Worm (Caenorhabditis elegans) whole organism, L3 larva: ENCODE measurements around the gene C23H3.5.

Experiments
- aly-2 ChIP-seq: fragments of 150-350 bp; optimal IDR thresholded peaks from 2 replicates; lab custom pipeline; 2014; ENCODE audit warnings: missing biosample characterization, missing genetic modification characterization
- ama-1 ChIP-seq: fragments of 150-350 bp; optimal IDR thresholded peaks from 2 replicates; lab custom pipeline; 2018
- ceh-82 ChIP-seq: fragments of 150-350 bp; optimal IDR thresholded peaks from 2 replicates; lab custom pipeline; 2014; ENCODE audit warnings: missing biosample characterization, missing genetic modification characterization
- egl-27 ChIP-seq: sonication (generic microtip); optimal IDR thresholded peaks from 4 replicates; lab custom pipeline; 2017; ENCODE audit warnings: missing biosample characterization, missing genetic modification reagents, missing genetic modification characterization
- nhr-12 ChIP-seq: fragments of 150-350 bp; optimal IDR thresholded peaks from 2 replicates; lab custom pipeline; 2014; ENCODE audit warnings: missing biosample characterization, missing genetic modification characterization
- pha-4 ChIP-seq: fragments of 150-350 bp; optimal IDR thresholded peaks from 2 replicates; lab custom pipeline; 2014; ENCODE audit warnings: missing biosample characterization, missing genetic modification reagents, missing genetic modification characterization
- skn-1 ChIP-seq: fragments of 150-350 bp; optimal IDR thresholded peaks from 2 replicates; lab custom pipeline; 2014; ENCODE audit warnings: missing biosample characterization, missing genetic modification characterization
- snpc-4 ChIP-seq: fragments of 150-350 bp; optimal IDR thresholded peaks from 2 replicates; lab custom pipeline; 2014; ENCODE audit warnings: missing biosample characterization, missing genetic modification characterization
- unc-62 ChIP-seq: fragments of 150-350 bp; sonication (generic microtip); optimal IDR thresholded peaks from 4 replicates; lab custom pipeline; 2014; ENCODE audit warnings: missing biosample characterization, missing genetic modification reagents, missing genetic modification characterization
- ztf-11 ChIP-seq: fragments of 150-350 bp; optimal IDR thresholded peaks from 2 replicates; lab custom pipeline; 2014; ENCODE audit warnings: missing biosample characterization, missing genetic modification characterization

DNA sequence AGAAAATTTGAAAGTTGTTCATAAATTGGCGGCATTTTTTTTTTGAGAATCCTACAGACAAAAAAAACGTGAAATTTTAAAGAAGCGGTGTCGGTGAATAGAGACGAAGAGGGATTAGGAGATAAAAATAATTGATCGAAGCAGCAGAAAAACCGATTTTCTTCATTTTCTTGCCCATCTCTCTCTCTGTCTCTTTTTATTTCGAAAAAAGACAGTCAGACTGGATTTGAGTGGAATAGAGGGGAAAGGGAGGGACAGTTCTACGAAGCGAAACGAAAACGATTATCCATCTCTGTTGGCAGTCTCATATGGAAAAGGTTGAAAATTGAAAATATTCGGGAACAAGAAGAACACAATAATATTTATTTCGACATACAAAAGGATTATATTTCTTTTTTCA is 17.8 kb upstream of the C23H3.5 start:
- TF ChIP-seq nhr-12 (tag; lab: Kevin White, UChicago) (no peak), aly-2 (tag; lab: Kevin White, UChicago) (no peak), ztf-11 (tag; lab: Kevin White, UChicago) (no peak), egl-27 (tag; lab: Kevin White, UChicago) (no peak), ama-1 (no peak), skn-1 (no peak), pha-4 (tag; lab: Kevin White, UChicago) (no peak), ceh-82 (tag; lab: Kevin White, UChicago) (no peak), snpc-4 (tag; lab: Kevin White, UChicago) (no peak), unc-62 (GFP tag; lab: Kevin White, UChicago) (no peak)
